Fruit fly (Drosophila melanogaster): ENCODE results near the gene PNUTS.

The PNUTS gene

DNA sequence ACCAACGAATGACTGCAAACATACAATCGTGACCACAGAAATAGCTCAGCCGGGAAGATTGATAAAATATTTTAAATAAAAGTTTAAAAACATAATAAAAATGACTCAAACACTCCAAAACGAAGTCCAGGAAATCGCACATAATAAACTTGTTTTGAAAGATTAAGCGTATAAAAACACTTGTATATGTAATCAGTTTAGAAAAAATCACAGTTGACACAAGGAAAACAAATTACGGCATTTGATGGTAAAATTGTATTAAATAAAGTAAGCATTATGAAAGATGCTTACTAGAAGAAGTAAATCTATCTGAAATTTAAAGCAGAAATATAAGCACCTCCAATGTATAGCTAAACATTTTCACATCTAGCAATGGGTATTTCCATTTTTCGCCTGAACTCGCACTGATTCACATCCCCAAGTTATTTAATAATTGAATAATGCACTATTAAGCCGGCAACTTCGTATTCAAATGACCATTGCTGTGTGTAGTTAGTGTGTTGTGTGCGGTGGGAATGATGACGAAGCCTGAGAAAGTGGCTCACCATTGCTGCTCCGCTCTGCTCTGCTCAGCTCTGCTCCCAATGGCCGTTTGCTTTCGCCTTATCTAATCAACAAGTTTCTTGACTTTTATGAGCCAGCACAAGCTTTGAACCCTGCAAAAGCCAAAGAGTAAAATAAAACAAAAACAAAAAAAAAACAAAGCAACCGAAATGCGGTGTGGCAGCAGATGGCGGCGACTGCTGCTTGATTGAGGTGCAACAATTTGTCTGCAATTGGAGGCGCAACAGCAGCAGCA, 22.9 kb upstream of the PNUTS start:
- TF ChIP-seq tj (GFP tag; optimal IDR thresholded peaks at IDR 0.05) (peak; percentile 1), cic (GFP tag; optimal IDR thresholded peaks at IDR 0.05) (no peak), CG11617 (GFP tag; optimal IDR thresholded peaks at IDR 0.05) (peak; percentile 24), toe (GFP tag; optimal IDR thresholded peaks at IDR 0.05) (no peak), CG5204 (GFP tag; optimal IDR thresholded peaks at IDR 0.05) (no peak), ovo (GFP tag; optimal IDR thresholded peaks at IDR 0.05) (no peak), Clk (GFP tag; optimal IDR thresholded peaks at IDR 0.05) (no peak)

DNA sequence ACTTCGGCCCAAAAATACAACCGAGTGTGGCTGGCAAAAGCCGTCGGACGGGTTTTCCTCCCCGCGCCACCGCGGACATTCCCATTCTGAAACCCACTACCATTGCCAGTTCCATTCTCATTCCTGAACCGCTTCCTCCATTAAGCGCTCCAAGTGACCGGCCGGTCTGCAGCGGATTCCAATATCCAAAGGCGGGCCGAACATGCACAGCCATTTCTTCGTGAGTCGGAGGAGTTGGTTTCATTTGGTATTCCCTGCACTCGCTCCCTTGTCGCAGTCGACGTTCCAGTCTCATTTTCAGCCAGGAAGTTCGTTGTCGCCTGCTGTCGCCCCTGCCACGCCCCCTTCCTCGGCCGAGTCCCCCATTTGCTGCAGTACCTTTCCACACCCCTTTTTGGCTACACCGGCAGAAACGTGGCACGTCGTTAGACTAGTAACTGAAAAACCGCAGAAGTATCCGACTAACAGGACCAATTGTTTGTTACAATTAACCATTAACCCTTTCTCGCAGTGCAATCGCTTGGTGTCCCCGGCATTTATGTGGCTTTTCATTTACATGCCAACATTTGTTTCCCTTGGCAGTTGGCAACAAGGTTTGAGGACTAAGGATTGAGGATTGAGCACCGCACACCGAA, 22.2 kb upstream of the PNUTS start:
- TF ChIP-seq pad (GFP tag; optimal IDR thresholded peaks at IDR 0.05) (no peak), cic (GFP tag; optimal IDR thresholded peaks at IDR 0.05) (no peak), CG7045 (GFP tag; optimal IDR thresholded peaks at IDR 0.05) (no peak), cnc (optimal IDR thresholded peaks at IDR 0.05) (no peak), Hr96 (GFP tag; optimal IDR thresholded peaks at IDR 0.05) (no peak), bab1 (GFP tag; optimal IDR thresholded peaks at IDR 0.05) (no peak), Crg-1 (GFP tag; optimal IDR thresholded peaks at IDR 0.05) (no peak), CG33017 (tag; optimal IDR thresholded peaks at IDR 0.05) (no peak), toe (GFP tag; optimal IDR thresholded peaks at IDR 0.05) (no peak), CG14711 (tag; optimal IDR thresholded peaks at IDR 0.05) (no peak), Mnt (GFP tag; optimal IDR thresholded peaks at IDR 0.05) (no peak), CG7101 (tag; optimal IDR thresholded peaks at IDR 0.05) (no peak), CG11617 (GFP tag; optimal IDR thresholded peaks at IDR 0.05) (no peak), CG5204 (GFP tag; optimal IDR thresholded peaks at IDR 0.05) (no peak), tj (GFP tag; optimal IDR thresholded peaks at IDR 0.05) (no peak), kay (GFP tag; ENCODE audit: borderline replicate concordance) (no peak), Clk (GFP tag; optimal IDR thresholded peaks at IDR 0.05) (no peak), CG1620 (GFP tag; optimal IDR thresholded peaks at IDR 0.05) (no peak)

DNA sequence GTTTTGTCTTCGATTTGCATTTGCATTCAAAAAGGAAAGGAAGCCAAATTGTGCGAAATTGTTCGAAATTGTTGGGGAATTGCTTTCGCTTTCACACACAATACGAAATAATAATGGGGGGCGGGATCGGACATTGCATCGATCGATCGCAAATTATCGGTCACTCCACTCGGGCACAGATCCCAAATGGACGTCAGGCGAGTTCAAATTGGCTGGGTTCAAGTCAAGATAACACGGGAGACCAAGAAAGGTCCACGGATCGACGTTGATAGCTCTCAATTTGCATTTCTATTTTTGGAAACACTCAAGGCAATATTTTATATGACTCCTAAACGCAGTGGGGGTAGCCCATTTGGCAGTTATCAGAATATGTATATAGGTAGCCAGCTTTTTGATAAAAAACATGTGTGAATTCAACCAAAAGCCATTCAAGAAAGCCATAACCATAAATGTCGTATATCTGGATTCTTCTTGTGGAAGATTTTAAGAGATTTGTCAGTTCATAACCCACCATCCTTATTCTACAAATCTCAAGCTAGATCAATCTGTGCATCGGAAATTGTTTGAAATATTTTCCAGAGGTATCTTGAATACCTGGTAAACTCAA, 21.0 kb upstream of the PNUTS start:
- TF ChIP-seq bab1 (GFP tag; optimal IDR thresholded peaks at IDR 0.05) (no peak), cnc (optimal IDR thresholded peaks at IDR 0.05) (no peak), ovo (GFP tag; optimal IDR thresholded peaks at IDR 0.05) (no peak), Hr96 (GFP tag; optimal IDR thresholded peaks at IDR 0.05) (no peak), CG5204 (GFP tag; optimal IDR thresholded peaks at IDR 0.05) (no peak), toe (GFP tag; optimal IDR thresholded peaks at IDR 0.05) (no peak), cic (GFP tag; optimal IDR thresholded peaks at IDR 0.05) (no peak), CG12768 (GFP tag; optimal IDR thresholded peaks at IDR 0.05) (no peak), Clk (GFP tag; optimal IDR thresholded peaks at IDR 0.05) (no peak), pad (GFP tag; optimal IDR thresholded peaks at IDR 0.05) (no peak), tj (GFP tag; optimal IDR thresholded peaks at IDR 0.05) (no peak), CG1620 (GFP tag; optimal IDR thresholded peaks at IDR 0.05) (no peak), Crg-1 (GFP tag; optimal IDR thresholded peaks at IDR 0.05) (no peak), CG14711 (tag; optimal IDR thresholded peaks at IDR 0.05) (no peak), CG7101 (tag; optimal IDR thresholded peaks at IDR 0.05) (no peak), CG33017 (tag; optimal IDR thresholded peaks at IDR 0.05) (no peak), kay (GFP tag; ENCODE audit: borderline replicate concordance) (no peak), CG11617 (GFP tag; optimal IDR thresholded peaks at IDR 0.05) (no peak)

DNA sequence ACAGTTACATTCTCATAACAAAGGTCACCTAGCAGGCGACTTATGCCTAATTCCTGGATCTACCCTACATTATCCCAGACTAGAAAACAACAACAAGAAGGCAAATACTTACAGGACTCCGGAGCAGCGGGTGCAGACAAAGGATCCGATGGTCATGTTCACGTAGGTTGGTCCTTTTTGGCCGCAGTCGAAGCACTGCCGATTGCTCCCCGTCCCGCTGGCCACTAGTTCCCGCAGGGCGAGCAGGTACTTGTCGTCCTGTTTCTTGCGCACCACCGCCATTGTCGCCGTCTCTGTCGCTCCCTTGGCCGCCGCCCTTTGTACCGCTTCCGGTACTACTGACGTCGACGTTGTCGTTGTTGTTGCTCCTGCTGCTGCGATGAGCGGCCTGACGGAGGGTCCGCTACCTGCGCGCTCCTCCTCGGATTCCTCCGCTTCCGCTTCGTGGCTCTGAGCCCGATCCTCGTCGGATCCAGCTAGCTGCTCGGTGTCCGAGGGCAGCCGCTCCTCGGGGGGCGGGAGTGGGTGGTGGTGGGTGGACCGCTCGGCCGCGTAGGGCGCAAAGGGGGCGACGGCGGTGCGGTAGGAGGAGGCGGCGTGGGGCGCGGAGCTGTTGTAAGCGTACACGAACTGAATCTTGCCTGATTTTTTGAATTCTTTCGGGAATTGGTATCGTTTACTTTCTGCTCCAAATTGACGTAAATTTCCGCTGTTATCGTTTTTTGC, 20.3 kb upstream of the PNUTS start:
- no peak for TF ChIP-seq Hr96 (GFP tag; optimal IDR thresholded peaks at IDR 0.05)
- TF ChIP-seq cnc (optimal IDR thresholded peaks at IDR 0.05) = no peak
- TF ChIP-seq pad (GFP tag; optimal IDR thresholded peaks at IDR 0.05) = no peak
- TF ChIP-seq CG12768 (GFP tag; optimal IDR thresholded peaks at IDR 0.05) = no peak
- no peak for TF ChIP-seq bab1 (GFP tag; optimal IDR thresholded peaks at IDR 0.05)
- TF ChIP-seq CG1620 (GFP tag; optimal IDR thresholded peaks at IDR 0.05) = no peak
- TF ChIP-seq CG14711 (tag; optimal IDR thresholded peaks at IDR 0.05) = no peak
- TF ChIP-seq Crg-1 (GFP tag; optimal IDR thresholded peaks at IDR 0.05) = no peak
- no peak for TF ChIP-seq CG11617 (GFP tag; optimal IDR thresholded peaks at IDR 0.05)
- TF ChIP-seq CG7045 (GFP tag; optimal IDR thresholded peaks at IDR 0.05) = no peak
- TF ChIP-seq cic (GFP tag; optimal IDR thresholded peaks at IDR 0.05) = no peak
- no peak for TF ChIP-seq CG33017 (tag; optimal IDR thresholded peaks at IDR 0.05)
- TF ChIP-seq ovo (GFP tag; optimal IDR thresholded peaks at IDR 0.05) = no peak
- TF ChIP-seq CG7101 (tag; optimal IDR thresholded peaks at IDR 0.05) = no peak
- no peak for TF ChIP-seq Mnt (GFP tag; optimal IDR thresholded peaks at IDR 0.05)
- no peak for TF ChIP-seq tj (GFP tag; optimal IDR thresholded peaks at IDR 0.05)
- TF ChIP-seq Clk (GFP tag; optimal IDR thresholded peaks at IDR 0.05) = no peak
- no peak for TF ChIP-seq CG5204 (GFP tag; optimal IDR thresholded peaks at IDR 0.05)
- TF ChIP-seq kay (GFP tag; ENCODE audit: borderline replicate concordance) = no peak
- no peak for TF ChIP-seq toe (GFP tag; optimal IDR thresholded peaks at IDR 0.05)

DNA sequence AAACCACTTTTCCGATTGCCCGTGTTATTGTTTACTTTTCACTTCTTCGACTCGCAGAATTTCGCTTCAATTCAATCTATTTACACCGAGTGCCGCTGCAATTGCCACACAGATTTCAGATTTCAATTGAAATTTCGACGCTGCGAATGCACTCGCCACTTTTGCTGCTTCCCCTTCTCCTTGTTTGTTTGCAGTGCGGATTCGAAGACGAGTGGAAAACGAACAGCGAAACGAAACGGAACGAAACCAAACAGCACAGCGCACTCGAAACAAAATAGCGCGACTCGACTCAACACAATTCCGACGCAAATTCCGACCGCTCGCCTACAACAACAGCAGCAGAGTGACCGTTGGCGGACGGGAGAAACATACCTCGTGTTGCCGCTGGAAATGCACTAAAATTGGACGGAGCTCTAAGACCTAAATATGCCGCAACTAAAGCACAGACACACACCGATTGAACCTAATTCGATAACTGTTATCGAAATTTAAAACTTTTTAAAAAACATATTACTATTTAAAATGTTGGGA, 19.5 kb upstream of the PNUTS start, which contains the start of gene drongo:
Gene drongo, minus strand, starts transcription at position 345 of the 531 bp plus-strand sequence.
- TF ChIP-seq bab1 (GFP tag; optimal IDR thresholded peaks at IDR 0.05) (peak; percentile 66), CG11617 (GFP tag; optimal IDR thresholded peaks at IDR 0.05) (peak; percentile 14), cnc (optimal IDR thresholded peaks at IDR 0.05) (no peak), CG12768 (GFP tag; optimal IDR thresholded peaks at IDR 0.05) (peak; percentile 23), Clk (GFP tag; optimal IDR thresholded peaks at IDR 0.05) (no peak), CG1620 (GFP tag; optimal IDR thresholded peaks at IDR 0.05) (peak; percentile 55), Mnt (GFP tag; optimal IDR thresholded peaks at IDR 0.05) (peak; percentile 75), pad (GFP tag; optimal IDR thresholded peaks at IDR 0.05) (no peak), CG14711 (tag; optimal IDR thresholded peaks at IDR 0.05) (peak; percentile 60), ovo (GFP tag; optimal IDR thresholded peaks at IDR 0.05) (no peak), tj (GFP tag; optimal IDR thresholded peaks at IDR 0.05) (peak; percentile 60), kay (GFP tag; ENCODE audit: borderline replicate concordance) (no peak), CG5204 (GFP tag; optimal IDR thresholded peaks at IDR 0.05) (no peak), cic (GFP tag; optimal IDR thresholded peaks at IDR 0.05) (peak; percentile 27), toe (GFP tag; optimal IDR thresholded peaks at IDR 0.05) (no peak), CG33017 (tag; optimal IDR thresholded peaks at IDR 0.05) (peak; percentile 26), Hr96 (GFP tag; optimal IDR thresholded peaks at IDR 0.05) (peak; percentile 16), Crg-1 (GFP tag; optimal IDR thresholded peaks at IDR 0.05) (no peak), CG7101 (tag; optimal IDR thresholded peaks at IDR 0.05) (peak; percentile 62), CG7045 (GFP tag; optimal IDR thresholded peaks at IDR 0.05) (peak; percentile 2)
